Worm (Caenorhabditis elegans) whole organism, L4/young adult: ENCODE measurements around the gene R09A8.2.

Experiments used
- W03F9.2 ChIP-seq: fragments of 150-350 bp; optimal IDR thresholded peaks from 2 replicates; lab custom pipeline; 2014; ENCODE audit warnings: missing biosample characterization, missing genetic modification characterization
- him-1 ChIP-seq: sonication (generic microtip); optimal IDR thresholded peaks from 2 replicates; lab custom pipeline; 2016; ENCODE audit warnings: missing genotype, missing genetic modification reagents, missing genetic modification characterization, missing compliant biosample characterization

ce11 chrX:12627797-12628196 lies 8.5 kb downstream of the R09A8.2 start:
- TF ChIP-seq him-1 (tag; lab: Kevin White, UChicago), result no peak
- TF ChIP-seq W03F9.2 (tag; lab: Kevin White, UChicago), result no peak
